Worm (Caenorhabditis elegans) whole organism, L1 larva: Measurements from ENCODE around the gene vars-1.

ENCODE experiments used
- F16B12.6 ChIP-seq: fragments of 150-350 bp; optimal IDR thresholded peaks from 2 replicates; lab custom pipeline; 2014; ENCODE audit warnings: missing biosample characterization, missing genetic modification characterization
- aha-1 ChIP-seq: fragments of 150-350 bp; optimal IDR thresholded peaks from 2 replicates; lab custom pipeline; 2014; ENCODE audit warnings: missing biosample characterization, missing genetic modification characterization
- ama-1 ChIP-seq: fragments of 150-350 bp; optimal IDR thresholded peaks from 2 replicates; lab custom pipeline; 2014
- blmp-1 ChIP-seq: fragments of 150-350 bp; optimal IDR thresholded peaks from 2 replicates; lab custom pipeline; 2014; ENCODE audit warnings: missing biosample characterization, missing genetic modification characterization
- ceh-8 ChIP-seq: fragments of 200-800 bp; sonication (Bioruptor generic); optimal IDR thresholded peaks from 2 replicates; lab custom pipeline; 2018; ENCODE audit warnings: mild to moderate bottlenecking, missing genetic modification characterization, moderate library complexity, missing compliant biosample characterization
- ceh-88 ChIP-seq: fragments of 200-800 bp; sonication (Bioruptor generic); IDR thresholded peaks from 2 replicates; pipeline ENCODE4 v1.3.6; 2022; ENCODE audit warnings: missing genetic modification characterization, missing compliant biosample characterization
- ces-1 ChIP-seq: fragments of 150-350 bp; optimal IDR thresholded peaks from 2 replicates; lab custom pipeline; 2014; ENCODE audit warnings: missing biosample characterization, missing genetic modification reagents, missing genetic modification characterization
- efl-1 ChIP-seq, 4 experiments: fragments of 150-350 bp; optimal IDR thresholded peaks in 3 of 4; peaks in 1 of 4; 1 replicate in 1 of 4; 2 replicates in 3 of 4; lab custom pipeline; 2014; ENCODE audit warnings: missing biosample characterization in 2 of 4, missing genetic modification characterization in 2 of 4, missing genetic modification reagents in 2 of 4
- efl-3 ChIP-seq: fragments of 200-800 bp; sonication (Bioruptor generic); optimal IDR thresholded peaks from 2 replicates; lab custom pipeline; 2018; ENCODE audit warnings: mild to moderate bottlenecking, missing genetic modification characterization, missing compliant biosample characterization
- egl-13 ChIP-seq: sonication (generic microtip); optimal IDR thresholded peaks from 2 replicates; lab custom pipeline; 2016; ENCODE audit warnings: missing genotype, missing genetic modification reagents, missing genetic modification characterization, missing compliant biosample characterization
- elt-2 ChIP-seq: sonication (generic microtip); optimal IDR thresholded peaks from 2 replicates; lab custom pipeline; 2016; ENCODE audit warnings: missing genetic modification characterization, mild to moderate bottlenecking, inconsistent platforms, missing compliant biosample characterization, missing genetic modification reagents
- elt-3 ChIP-seq, 6 experiments: fragments of 150-350 bp in 1 of 6; sonication (generic microtip); optimal IDR thresholded peaks; 2 replicates each; lab custom pipeline; 2017 to 2018; ENCODE audit warnings: missing biosample characterization in 6 of 6, missing genetic modification characterization in 6 of 6, inconsistent platforms in 1 of 6
- fkh-4 ChIP-seq: sonication (generic microtip); optimal IDR thresholded peaks from 2 replicates; lab custom pipeline; 2016; ENCODE audit warnings: missing compliant biosample characterization, missing genetic modification characterization, borderline replicate concordance
- fkh-8 ChIP-seq: sonication (generic microtip); optimal IDR thresholded peaks from 2 replicates; lab custom pipeline; 2016; ENCODE audit warnings: mild to moderate bottlenecking, missing genetic modification characterization, missing compliant biosample characterization
- grh-1 ChIP-seq: fragments of 200-800 bp; sonication (Bioruptor generic); IDR thresholded peaks from 2 replicates; pipeline ENCODE4 v1.3.6; 2022; ENCODE audit warnings: missing genetic modification reagents, missing genetic modification characterization, missing compliant biosample characterization
- irx-1 ChIP-seq: sonication (generic microtip); optimal IDR thresholded peaks from 2 replicates; lab custom pipeline; 2016; ENCODE audit warnings: missing genetic modification characterization, missing compliant biosample characterization
- isw-1 ChIP-seq: fragments of 200-800 bp; sonication (Bioruptor generic); IDR thresholded peaks from 2 replicates; pipeline ENCODE4 v1.3.6; 2022; ENCODE audit warnings: missing genetic modification characterization, missing compliant biosample characterization
- lin-14 ChIP-seq: fragments of 200-800 bp; sonication (Bioruptor generic); optimal IDR thresholded peaks from 2 replicates; lab custom pipeline; 2018; ENCODE audit warnings: mild to moderate bottlenecking, missing genetic modification characterization, moderate library complexity, missing compliant biosample characterization
- lin-15B ChIP-seq: fragments of 150-350 bp; sonication (generic microtip); optimal IDR thresholded peaks from 3 replicates; lab custom pipeline; 2014; ENCODE audit warnings: missing biosample characterization, missing genetic modification characterization
- lin-35 ChIP-seq, 2 experiments: fragments of 150-350 bp; optimal IDR thresholded peaks; 2 replicates each; lab custom pipeline; 2014; ENCODE audit warnings: missing biosample characterization in 2 of 2, missing genetic modification characterization in 2 of 2, missing genetic modification reagents in 2 of 2
- lsy-2 ChIP-seq, 2 experiments: fragments of 150-350 bp; optimal IDR thresholded peaks; 2 replicates each; lab custom pipeline; 2014; ENCODE audit warnings: missing biosample characterization in 2 of 2, missing genetic modification characterization in 2 of 2
- mab-9 ChIP-seq: fragments of 200-800 bp; sonication (Bioruptor generic); IDR thresholded peaks from 2 replicates; pipeline ENCODE4 v1.3.6; 2022; ENCODE audit warnings: missing genetic modification reagents, missing genetic modification characterization, missing compliant biosample characterization
- mdl-1 ChIP-seq, 2 experiments: fragments of 150-350 bp; optimal IDR thresholded peaks; 2 replicates each; lab custom pipeline; 2014 to 2017; ENCODE audit warnings: missing biosample characterization in 2 of 2, missing genetic modification characterization in 2 of 2, inconsistent platforms in 1 of 2
- mep-1 ChIP-seq: fragments of 150-350 bp; optimal IDR thresholded peaks from 2 replicates; lab custom pipeline; 2014; ENCODE audit warnings: missing biosample characterization, missing genetic modification characterization
- nhr-11 ChIP-seq: fragments of 150-350 bp; optimal IDR thresholded peaks from 2 replicates; lab custom pipeline; 2014; ENCODE audit warnings: missing biosample characterization, missing genetic modification characterization
- nhr-19 ChIP-seq: fragments of 200-800 bp; sonication (Bioruptor generic); conservative IDR thresholded peaks from 2 replicates; pipeline ENCODE4 v1.3.6; 2022; ENCODE audit warnings: missing genetic modification characterization, missing compliant biosample characterization
- nhr-20 ChIP-seq: sonication (generic microtip); optimal IDR thresholded peaks from 2 replicates; lab custom pipeline; 2016; ENCODE audit warnings: mild to moderate bottlenecking, missing genetic modification characterization, missing compliant biosample characterization
- nhr-237 ChIP-seq: fragments of 150-350 bp; optimal IDR thresholded peaks from 2 replicates; lab custom pipeline; 2014; ENCODE audit warnings: missing biosample characterization, missing genetic modification characterization
- nhr-47 ChIP-seq: sonication (generic microtip); optimal IDR thresholded peaks from 2 replicates; lab custom pipeline; 2016; ENCODE audit warnings: mild to moderate bottlenecking, missing genetic modification characterization, moderate library complexity, missing compliant biosample characterization
- nhr-71 ChIP-seq: sonication (generic microtip); optimal IDR thresholded peaks from 2 replicates; lab custom pipeline; 2016; ENCODE audit warnings: mild to moderate bottlenecking, missing genetic modification characterization, moderate library complexity, missing compliant biosample characterization
- nhr-77 ChIP-seq: fragments of 150-350 bp; optimal IDR thresholded peaks from 2 replicates; lab custom pipeline; 2014; ENCODE audit warnings: missing biosample characterization, missing genetic modification characterization
- nhr-84 ChIP-seq: sonication (generic microtip); optimal IDR thresholded peaks from 2 replicates; lab custom pipeline; 2017; ENCODE audit warnings: missing biosample characterization, missing genetic modification characterization
- nhr-85 ChIP-seq: sonication (generic microtip); peaks from one replicate; lab custom pipeline; 2016; ENCODE audit warnings: missing genetic modification characterization, inconsistent platforms, missing compliant biosample characterization
- nhr-90 ChIP-seq: sonication (generic microtip); optimal IDR thresholded peaks from 2 replicates; lab custom pipeline; 2016; ENCODE audit warnings: mild to moderate bottlenecking, missing genetic modification characterization, missing compliant biosample characterization; ENCODE audit not compliant: poor library complexity
- pax-3 ChIP-seq: fragments of 200-800 bp; sonication (Bioruptor generic); optimal IDR thresholded peaks from 2 replicates; lab custom pipeline; 2018; ENCODE audit warnings: mild to moderate bottlenecking, missing genetic modification characterization, moderate library complexity, missing compliant biosample characterization
- pqm-1 ChIP-seq: sonication (generic microtip); optimal IDR thresholded peaks from 3 replicates; lab custom pipeline; 2017; ENCODE audit warnings: missing biosample characterization, missing genetic modification characterization
- snu-23 ChIP-seq: sonication (generic microtip); optimal IDR thresholded peaks from 2 replicates; lab custom pipeline; 2016; ENCODE audit warnings: missing genetic modification characterization, missing compliant biosample characterization
- sox-4 ChIP-seq: sonication (generic microtip); optimal IDR thresholded peaks from 2 replicates; lab custom pipeline; 2016; ENCODE audit warnings: missing genetic modification characterization, missing compliant biosample characterization
- swsn-7 ChIP-seq: sonication (generic microtip); optimal IDR thresholded peaks from 2 replicates; lab custom pipeline; 2016; ENCODE audit warnings: missing genetic modification characterization, missing compliant biosample characterization
- unc-130 ChIP-seq: fragments of 150-350 bp; optimal IDR thresholded peaks from 2 replicates; lab custom pipeline; 2017; ENCODE audit warnings: missing biosample characterization, missing genetic modification characterization, inconsistent platforms
- unc-86 ChIP-seq: sonication (generic microtip); optimal IDR thresholded peaks from 2 replicates; lab custom pipeline; 2016; ENCODE audit warnings: missing genetic modification characterization, missing compliant biosample characterization
- unc-98 ChIP-seq: fragments of 200-800 bp; sonication (Bioruptor generic); IDR thresholded peaks from 2 replicates; pipeline ENCODE4 v1.3.6; 2022; ENCODE audit warnings: missing genetic modification characterization, missing compliant biosample characterization
- vab-15 ChIP-seq: sonication (generic microtip); optimal IDR thresholded peaks from 2 replicates; lab custom pipeline; 2017; ENCODE audit warnings: missing genotype, mild to moderate bottlenecking, missing genetic modification characterization, missing compliant biosample characterization
- ztf-4 ChIP-seq: fragments of 150-350 bp; optimal IDR thresholded peaks from 2 replicates; lab custom pipeline; 2014; ENCODE audit warnings: missing biosample characterization, missing genetic modification characterization

The vars-1 gene

DNA sequence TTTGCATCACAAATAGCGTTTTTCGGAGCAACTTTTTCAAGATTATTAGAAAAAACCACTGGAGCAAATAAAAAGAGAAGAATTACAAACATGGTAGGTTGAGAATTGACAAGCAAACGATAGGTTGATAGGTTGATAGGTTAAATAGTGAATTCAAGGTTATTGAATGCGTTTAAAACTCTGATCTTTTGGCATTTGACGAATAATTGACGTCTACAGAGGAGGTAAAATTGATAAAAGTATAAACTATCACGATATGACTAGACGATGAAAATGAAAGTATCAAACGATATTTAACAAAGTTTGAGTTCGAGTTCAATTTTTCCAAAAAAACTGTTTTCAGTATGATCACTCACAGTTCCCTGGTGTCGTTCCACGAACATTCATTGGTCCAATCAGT, 4.7 kb downstream of the vars-1 start, which contains the start of gene ZC513.14:
Gene ZC513.14, minus strand, starts transcription at position 101 of the 400 bp plus-strand sequence.
- TF ChIP-seq unc-130 (tag; lab: Kevin White, UChicago): no peak
- no peak for TF ChIP-seq blmp-1 (tag; lab: Kevin White, UChicago)
- TF ChIP-seq nhr-77: no peak
- no peak for TF ChIP-seq nhr-84
- no peak for TF ChIP-seq mep-1 (tag; lab: Kevin White, UChicago)
- no peak for TF ChIP-seq vab-15
- no peak for TF ChIP-seq ces-1 (GFP tag; lab: Kevin White, UChicago)
- TF ChIP-seq mab-9 (GFP tag; lab: Robert Waterston, UW): no peak
- no peak for TF ChIP-seq unc-86
- TF ChIP-seq F16B12.6 (tag; lab: Kevin White, UChicago): no peak

DNA sequence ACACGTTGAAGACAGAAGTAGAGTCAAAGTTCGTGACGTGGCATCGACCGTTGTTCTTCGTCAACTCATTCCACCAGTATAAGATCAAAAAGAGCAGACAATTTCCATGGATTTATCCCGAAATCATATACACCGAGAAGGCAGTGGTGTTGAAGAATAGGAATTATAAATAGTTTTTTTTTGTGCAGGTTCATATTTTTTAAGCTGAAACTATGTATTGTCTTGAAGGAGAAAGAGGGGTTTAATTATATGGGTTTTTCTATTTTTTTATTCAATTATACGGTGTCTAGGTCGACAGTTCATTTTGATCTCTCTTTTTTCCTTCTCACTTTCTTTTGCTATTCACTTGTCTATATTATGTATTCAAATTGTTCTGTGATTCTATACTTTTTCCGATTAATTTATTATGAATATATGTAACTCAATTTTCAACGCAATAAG, 7.9 kb downstream of the vars-1 start:
- TF ChIP-seq nhr-85 (tag; lab: Kevin White, UChicago) (peak; percentile 77), mep-1 (tag; lab: Kevin White, UChicago) (peak; percentile 40), blmp-1 (tag; lab: Kevin White, UChicago) (peak; percentile 27), nhr-47 (tag; lab: Kevin White, UChicago) (peak; percentile 28), snu-23 (GFP tag; lab: Kevin White, UChicago) (peak; percentile 46), nhr-84 (no peak), lin-15B (tag; lab: Kevin White, UChicago) (no peak), fkh-8 (tag; lab: Kevin White, UChicago) (no peak), lin-35 (GFP tag; optimal IDR thresholded peaks at IDR 0.05; lab: Kevin White, UChicago) (peak in 1 of 2 experiments; percentile 26), sox-4 (tag; lab: Kevin White, UChicago) (no peak), isw-1 (GFP tag; lab: Robert Waterston, UW) (no peak), fkh-4 (no peak), nhr-19 (GFP tag; lab: Robert Waterston, UW) (peak; percentile 13), elt-3 (tag; optimal IDR thresholded peaks at IDR 0.05; lab: Kevin White, UChicago) (peak in 2 of 6 experiments; percentile 42 to 73), grh-1 (GFP tag; lab: Robert Waterston, UW) (peak; percentile 46), ceh-88 (GFP tag; lab: Robert Waterston, UW) (no peak), lsy-2 (tag; optimal IDR thresholded peaks at IDR 0.05; lab: Kevin White, UChicago) (peak; percentile 30 to 32), nhr-71 (tag; lab: Kevin White, UChicago) (peak; percentile 57), nhr-20 (tag; lab: Kevin White, UChicago) (peak; percentile 48), swsn-7 (peak; percentile 13), ztf-4 (tag; lab: Kevin White, UChicago) (peak; percentile 72), nhr-90 (tag; lab: Kevin White, UChicago) (peak; percentile 66)

- no peak for TF ChIP-seq efl-1 (optimal IDR thresholded peaks at IDR 0.05; lab: Kevin White, UChicago)
- peak in 1 of 2 experiments; percentile 68 for TF ChIP-seq efl-1 (GFP tag; optimal IDR thresholded peaks at IDR 0.05 in 1 of 2; lab: Kevin White, UChicago)
- peak; percentile 8 for TF ChIP-seq lin-14 (GFP tag; lab: Kevin White, UChicago)
- TF ChIP-seq nhr-85 (tag; lab: Kevin White, UChicago): peak; percentile 6
- TF ChIP-seq efl-3 (GFP tag; lab: Kevin White, UChicago): no peak
Observed at ce11 chrV:8039606-8040005, 8.4 kb downstream of the vars-1 start.

- TF ChIP-seq nhr-237: no peak
- TF ChIP-seq ama-1: peak; percentile 78
- peak; percentile 3 for TF ChIP-seq unc-130 (tag; lab: Kevin White, UChicago)
- TF ChIP-seq elt-2 (tag; lab: Kevin White, UChicago): no peak
- no peak for TF ChIP-seq unc-98 (GFP tag; lab: Robert Waterston, UW)
- no peak for TF ChIP-seq egl-13 (tag; lab: Kevin White, UChicago)
- TF ChIP-seq lin-14 (GFP tag; lab: Kevin White, UChicago): peak; percentile 61
- TF ChIP-seq blmp-1 (tag; lab: Kevin White, UChicago): peak; percentile 98
- TF ChIP-seq pax-3 (tag; lab: Kevin White, UChicago): no peak
- TF ChIP-seq efl-1 (optimal IDR thresholded peaks at IDR 0.05; lab: Kevin White, UChicago): no peak
- no peak for TF ChIP-seq efl-1 (GFP tag; optimal IDR thresholded peaks at IDR 0.05 in 1 of 2; lab: Kevin White, UChicago)
- TF ChIP-seq aha-1 (tag; lab: Kevin White, UChicago): no peak
- TF ChIP-seq lsy-2 (tag; optimal IDR thresholded peaks at IDR 0.05; lab: Kevin White, UChicago): no peak
- no peak for TF ChIP-seq fkh-8 (tag; lab: Kevin White, UChicago)
- TF ChIP-seq mdl-1 (tag; optimal IDR thresholded peaks at IDR 0.05; lab: Kevin White, UChicago): no peak
- no peak for TF ChIP-seq pqm-1 (tag; lab: Kevin White, UChicago)
- no peak for TF ChIP-seq sox-4 (tag; lab: Kevin White, UChicago)
- no peak for TF ChIP-seq irx-1 (tag; lab: Kevin White, UChicago)
- peak; percentile 32 for TF ChIP-seq mep-1 (tag; lab: Kevin White, UChicago)
- peak; percentile 66 for TF ChIP-seq nhr-20 (tag; lab: Kevin White, UChicago)
- no peak for TF ChIP-seq nhr-11
- no peak for TF ChIP-seq ceh-8 (GFP tag; lab: Kevin White, UChicago)
Observed at ce11 chrV:8040247-8041084, 9.3 kb downstream of the vars-1 start.
